Fruit fly (Drosophila melanogaster) whole organism, embryonic: ENCODE data around the gene Cdc50.

Source experiments
- CG10267 ChIP-seq: fragments of 200-800 bp; sonication (Bioruptor generic); optimal IDR thresholded peaks from 2 replicates; lab custom pipeline; 2018; ENCODE audit warnings: missing biosample characterization, mild to moderate bottlenecking, missing genetic modification characterization, moderate library complexity
- CG11456 ChIP-seq: fragments of 200-800 bp; sonication (Bioruptor generic); IDR thresholded peaks from 3 replicates; pipeline ENCODE4 v1.3.6; 2022; ENCODE audit warnings: missing biosample characterization, missing genetic modification characterization
- CG11696 ChIP-seq: fragments of 200-800 bp; sonication (Bioruptor generic); IDR thresholded peaks from 2 replicates; pipeline ENCODE4 v1.3.6; 2022; ENCODE audit warnings: missing biosample characterization, missing genetic modification characterization
- CG12659 ChIP-seq: fragments of 200-800 bp; sonication (Bioruptor generic); optimal IDR thresholded peaks from 3 replicates; lab custom pipeline; 2017; ENCODE audit warnings: mild to moderate bottlenecking, missing biosample characterization, missing genetic modification reagents, missing genetic modification characterization
- CG12769 ChIP-seq: fragments of 200-800 bp; sonication (Bioruptor generic); optimal IDR thresholded peaks from 2 replicates; lab custom pipeline; 2019; ENCODE audit warnings: missing biosample characterization, mild to moderate bottlenecking, missing genetic modification characterization, moderate library complexity
- CG14710 ChIP-seq: fragments of 200-800 bp; sonication (Bioruptor generic); optimal IDR thresholded peaks from 3 replicates; lab custom pipeline; 2019; ENCODE audit warnings: missing biosample characterization, mild to moderate bottlenecking, missing genetic modification characterization, moderate library complexity
- CG16813 ChIP-seq: fragments of 200-800 bp; sonication (Bioruptor generic); IDR thresholded peaks from 3 replicates; pipeline ENCODE4 v1.3.6; 2022; ENCODE audit warnings: missing biosample characterization, missing genetic modification characterization; ENCODE audit not compliant: partially characterized antibody
- CG17186 ChIP-seq: fragments of 200-800 bp; sonication (Bioruptor generic); optimal IDR thresholded peaks from 3 replicates; lab custom pipeline; 2017; ENCODE audit warnings: missing biosample characterization, missing genetic modification reagents, missing genetic modification characterization
- CG17361 ChIP-seq: fragments of 200-800 bp; sonication (Bioruptor generic); IDR thresholded peaks from 3 replicates; pipeline ENCODE4 v1.3.6; 2022; ENCODE audit warnings: missing biosample characterization, missing genetic modification characterization
- CG17802 ChIP-seq: fragments of 200-800 bp; sonication (Bioruptor generic); optimal IDR thresholded peaks from 2 replicates; lab custom pipeline; 2018; ENCODE audit warnings: missing biosample characterization, mild to moderate bottlenecking, missing genetic modification characterization, moderate library complexity
- CG1832 ChIP-seq: fragments of 200-800 bp; sonication (Bioruptor generic); optimal IDR thresholded peaks from 2 replicates; lab custom pipeline; 2017; ENCODE audit warnings: missing biosample characterization, mild to moderate bottlenecking, missing genetic modification characterization, inconsistent platforms
- CG18619 ChIP-seq: fragments of 200-800 bp; sonication (Bioruptor generic); optimal IDR thresholded peaks from 3 replicates; lab custom pipeline; 2017; ENCODE audit warnings: missing biosample characterization, mild to moderate bottlenecking, missing genetic modification characterization
- CG2199 ChIP-seq: fragments of 200-800 bp; sonication (Bioruptor generic); IDR thresholded peaks from 3 replicates; pipeline ENCODE4 v1.3.6; 2022; ENCODE audit warnings: missing biosample characterization, missing genetic modification characterization
- CG2712 ChIP-seq: fragments of 200-800 bp; optimal IDR thresholded peaks from 3 replicates; lab custom pipeline; 2019; ENCODE audit warnings: missing biosample characterization, mild to moderate bottlenecking, missing genetic modification characterization, moderate library complexity
- CG30020 ChIP-seq: fragments of 200-800 bp; optimal IDR thresholded peaks from 2 replicates; lab custom pipeline; 2019; ENCODE audit warnings: missing biosample characterization, mild to moderate bottlenecking, missing genetic modification characterization, moderate library complexity
- CG30403 ChIP-seq: fragments of 200-800 bp; sonication (Bioruptor generic); optimal IDR thresholded peaks from 3 replicates; lab custom pipeline; 2016; ENCODE audit warnings: missing biosample characterization, missing genetic modification characterization
- CG5953 ChIP-seq: fragments of 200-800 bp; sonication (Bioruptor generic); IDR thresholded peaks from 2 replicates; pipeline ENCODE4 v1.3.6; 2022; ENCODE audit warnings: missing biosample characterization, missing genetic modification characterization
- CG6683 ChIP-seq: fragments of 200-800 bp; sonication (Bioruptor generic); optimal IDR thresholded peaks from 2 replicates; lab custom pipeline; 2017; ENCODE audit warnings: missing biosample characterization, mild to moderate bottlenecking, missing genetic modification characterization, missing genetic modification reagents
- CG6765 ChIP-seq: fragments of 200-800 bp; sonication (Bioruptor generic); optimal IDR thresholded peaks from 3 replicates; lab custom pipeline; 2017; ENCODE audit warnings: missing biosample characterization, mild to moderate bottlenecking, missing genetic modification characterization
- CG7963 ChIP-seq: fragments of 200-800 bp; sonication (Bioruptor generic); IDR thresholded peaks from 3 replicates; pipeline ENCODE4 v1.3.6; 2022; ENCODE audit warnings: missing biosample characterization, missing genetic modification characterization; ENCODE audit not compliant: partially characterized antibody
- CG8924 ChIP-seq: fragments of 200-800 bp; optimal IDR thresholded peaks from 3 replicates; lab custom pipeline; 2019; ENCODE audit warnings: missing biosample characterization, mild to moderate bottlenecking, missing genetic modification characterization, moderate library complexity
- CG9727 ChIP-seq: fragments of 200-800 bp; sonication (Bioruptor generic); optimal IDR thresholded peaks from 3 replicates; lab custom pipeline; 2017; ENCODE audit warnings: missing biosample characterization, mild to moderate bottlenecking, missing genetic modification characterization
- CG9797 ChIP-seq: fragments of 200-800 bp; sonication (Bioruptor generic); optimal IDR thresholded peaks from 3 replicates; lab custom pipeline; 2018; ENCODE audit warnings: missing biosample characterization, mild to moderate bottlenecking, missing genetic modification characterization
- Dref ChIP-seq: fragments of 200-800 bp; sonication (Bioruptor generic); IDR thresholded peaks from 2 replicates; pipeline ENCODE4 v1.3.6; 2022; ENCODE audit warnings: missing biosample characterization, missing genetic modification characterization
- Gsc ChIP-seq: fragments of 200-800 bp; sonication (Bioruptor generic); IDR thresholded peaks from 2 replicates; pipeline ENCODE4 v1.3.6; 2022; ENCODE audit warnings: missing biosample characterization, missing genetic modification characterization
- HLH4C ChIP-seq: fragments of 200-800 bp; sonication (Bioruptor generic); IDR thresholded peaks from 3 replicates; pipeline ENCODE4 v1.3.6; 2022; ENCODE audit warnings: missing biosample characterization, missing genetic modification characterization; ENCODE audit not compliant: partially characterized antibody
- HmgZ ChIP-seq: fragments of 200-800 bp; sonication (Bioruptor generic); optimal IDR thresholded peaks from 2 replicates; lab custom pipeline; 2018; ENCODE audit warnings: missing biosample characterization, mild to moderate bottlenecking, missing genetic modification characterization
- Hr3 ChIP-seq: fragments of 200-800 bp; sonication (Bioruptor generic); optimal IDR thresholded peaks from 3 replicates; lab custom pipeline; 2016; ENCODE audit warnings: missing biosample characterization, missing genetic modification characterization
- Hsf ChIP-seq: fragments of 200-800 bp; sonication (Bioruptor generic); optimal IDR thresholded peaks from 3 replicates; lab custom pipeline; 2016; ENCODE audit warnings: missing biosample characterization, missing genetic modification characterization
- Optix ChIP-seq: fragments of 200-800 bp; sonication (Bioruptor generic); IDR thresholded peaks from 3 replicates; pipeline ENCODE4 v1.3.6; 2022; ENCODE audit warnings: missing biosample characterization, missing genetic modification characterization
- Pdp1 ChIP-seq, 2 experiments: fragments of 200-800 bp; sonication (Bioruptor generic); optimal IDR thresholded peaks; 3 replicates each; lab custom pipeline; 2016; ENCODE audit warnings: missing biosample characterization in 2 of 2, missing genetic modification characterization in 2 of 2, mild to moderate bottlenecking in 1 of 2, moderate library complexity in 1 of 2
- Xbp1 ChIP-seq: fragments of 200-800 bp; sonication (Bioruptor generic); optimal IDR thresholded peaks from 3 replicates; lab custom pipeline; 2016; ENCODE audit warnings: missing biosample characterization, mild to moderate bottlenecking, missing genetic modification characterization
- bab2 ChIP-seq: fragments of 200-800 bp; sonication (Bioruptor generic); optimal IDR thresholded peaks from 2 replicates; lab custom pipeline; 2016; ENCODE audit warnings: missing biosample characterization, missing genetic modification characterization
- bbx ChIP-seq: fragments of 200-800 bp; sonication (Bioruptor generic); IDR thresholded peaks from 2 replicates; pipeline ENCODE4 v1.3.6; 2022; ENCODE audit warnings: missing biosample characterization, missing genetic modification characterization; ENCODE audit not compliant: partially characterized antibody
- br ChIP-seq: fragments of >200 bp; optimal IDR thresholded peaks from 2 replicates; lab custom pipeline; 2017
- corto ChIP-seq: fragments of 200-800 bp; sonication (Bioruptor generic); optimal IDR thresholded peaks from 2 replicates; lab custom pipeline; 2016; ENCODE audit warnings: missing biosample characterization, mild to moderate bottlenecking, missing genetic modification characterization, moderate library complexity
- crc ChIP-seq: fragments of 200-800 bp; sonication (Bioruptor generic); optimal IDR thresholded peaks from 2 replicates; lab custom pipeline; 2016; ENCODE audit warnings: missing biosample characterization, missing genetic modification characterization
- emc ChIP-seq: fragments of 200-800 bp; sonication (Bioruptor generic); optimal IDR thresholded peaks from 2 replicates; lab custom pipeline; 2016; ENCODE audit warnings: missing biosample characterization, missing genetic modification characterization
- ewg ChIP-seq: fragments of 200-800 bp; sonication (Bioruptor generic); optimal IDR thresholded peaks from 3 replicates; lab custom pipeline; 2017; ENCODE audit warnings: mild to moderate bottlenecking, missing biosample characterization, missing genetic modification reagents, missing genetic modification characterization
- ken ChIP-seq: fragments of 200-800 bp; sonication (Bioruptor generic); IDR thresholded peaks from 3 replicates; pipeline ENCODE4 v1.3.6; 2022; ENCODE audit warnings: missing biosample characterization, missing genetic modification characterization
- lbe ChIP-seq: fragments of 200-800 bp; sonication (Bioruptor generic); optimal IDR thresholded peaks from 2 replicates; lab custom pipeline; 2016; ENCODE audit warnings: missing biosample characterization, mild to moderate bottlenecking, missing genetic modification characterization
- luna ChIP-seq: fragments of 200-800 bp; sonication (Bioruptor generic); optimal IDR thresholded peaks from 2 replicates; lab custom pipeline; 2016; ENCODE audit warnings: missing biosample characterization, missing genetic modification characterization
- p53 ChIP-seq: fragments of 200-800 bp; sonication (Bioruptor generic); optimal IDR thresholded peaks from 2 replicates; lab custom pipeline; 2016; ENCODE audit warnings: missing biosample characterization, missing genetic modification characterization
- row ChIP-seq: fragments of 200-800 bp; sonication (Bioruptor generic); IDR thresholded peaks from 3 replicates; pipeline ENCODE4 v1.3.6; 2022; ENCODE audit warnings: missing biosample characterization, missing genetic modification characterization
- stwl ChIP-seq: fragments of 200-800 bp; sonication (Bioruptor generic); optimal IDR thresholded peaks from 3 replicates; lab custom pipeline; 2018; ENCODE audit warnings: missing biosample characterization, mild to moderate bottlenecking, missing genetic modification characterization, moderate library complexity
- trh ChIP-seq: fragments of 200-800 bp; sonication (Bioruptor generic); optimal IDR thresholded peaks from 2 replicates; lab custom pipeline; 2016; ENCODE audit warnings: missing biosample characterization, missing genetic modification characterization
- unc-4 ChIP-seq: fragments of 200-800 bp; sonication (Bioruptor generic); IDR thresholded peaks from 2 replicates; pipeline ENCODE4 v1.3.6; 2022; ENCODE audit warnings: missing biosample characterization, missing genetic modification characterization; ENCODE audit not compliant: partially characterized antibody
- zfh1 ChIP-seq: fragments of 200-800 bp; sonication (Bioruptor generic); IDR thresholded peaks from 3 replicates; pipeline ENCODE4 v1.3.6; 2022; ENCODE audit warnings: missing biosample characterization, missing genetic modification characterization

Cdc50 gene

dm6 chrX:16448252-16449191, 7.4 kb upstream of the Cdc50 start, which contains the start of the genes CG34015 and eIF4H1 (continued):
- TF ChIP-seq CG30403 (GFP tag; lab: Kevin White, UChicago) (no peak), bbx (GFP tag; lab: Robert Waterston, UW) (peak; percentile 11; the same call in 1 of the 2 replicates), CG30020 (tag; lab: Kevin White, UChicago) (peak; percentile 34), p53 (no peak), ken (GFP tag; lab: Robert Waterston, UW) (no peak), Hsf (GFP tag; lab: Kevin White, UChicago) (no peak), Xbp1 (no peak), CG9797 (GFP tag; lab: Kevin White, UChicago) (peak; percentile 85), CG2712 (tag; lab: Kevin White, UChicago) (peak; percentile 10), CG12769 (tag; lab: Kevin White, UChicago) (no peak), CG6765 (GFP tag; lab: Kevin White, UChicago) (peak; percentile 57), Dref (GFP tag; lab: Robert Waterston, UW) (peak; percentile 64), crc (GFP tag; lab: Kevin White, UChicago) (no peak), Hr3 (GFP tag; lab: Kevin White, UChicago) (no peak), luna (GFP tag; lab: Kevin White, UChicago) (no peak), CG10267 (tag; lab: Kevin White, UChicago) (peak; percentile 20), zfh1 (GFP tag; lab: Robert Waterston, UW) (no peak), CG7963 (GFP tag; lab: Robert Waterston, UW) (no peak), Optix (GFP tag; lab: Robert Waterston, UW) (no peak), CG14710 (tag; lab: Kevin White, UChicago) (peak; percentile 100), CG9727 (GFP tag; lab: Kevin White, UChicago) (peak; percentile 8), HmgZ (tag; lab: Kevin White, UChicago) (peak; percentile 32), br (no peak), CG11456 (GFP tag; lab: Robert Waterston, UW) (no peak), CG1832 (GFP tag; lab: Kevin White, UChicago) (no peak), trh (GFP tag; lab: Kevin White, UChicago) (no peak), Pdp1 (GFP tag; optimal IDR thresholded peaks at IDR 0.05; lab: Kevin White, UChicago) (peak in 1 of 2 experiments; percentile 50), CG17361 (GFP tag; lab: Robert Waterston, UW) (0 out of 3 replicates have a peak, but pooled peaks have one; percentile 18), CG18619 (GFP tag; lab: Kevin White, UChicago) (no peak), HLH4C (GFP tag; lab: Robert Waterston, UW) (peak; percentile 49; the same call in 2 of the 3 replicates), ewg (peak; percentile 92), CG12659 (GFP tag; lab: Kevin White, UChicago) (peak; percentile 55), CG11696 (no peak), lbe (GFP tag; lab: Kevin White, UChicago) (peak; percentile 29), stwl (tag; lab: Kevin White, UChicago) (peak; percentile 48), unc-4 (GFP tag; lab: Robert Waterston, UW) (peak; percentile 73), CG2199 (GFP tag; lab: Robert Waterston, UW) (0 out of 3 replicates have a peak, but pooled peaks have one; percentile 24), CG6683 (GFP tag; lab: Kevin White, UChicago) (no peak), bab2 (no peak), row (GFP tag; lab: Robert Waterston, UW) (0 out of 3 replicates have a peak, but pooled peaks have one; percentile 11), Gsc (GFP tag; lab: Robert Waterston, UW) (no peak), corto (GFP tag; lab: Kevin White, UChicago) (no peak), CG5953 (GFP tag; lab: Robert Waterston, UW) (no peak), CG8924 (tag; lab: Kevin White, UChicago) (peak; percentile 6), CG16813 (GFP tag; lab: Robert Waterston, UW) (peak; percentile 68), CG17186 (GFP tag; lab: Kevin White, UChicago) (no peak), emc (no peak), CG17802 (tag; lab: Kevin White, UChicago) (no peak)
